Worm (Caenorhabditis elegans): Measurements from ENCODE around the gene sra-32.

The sra-32 gene

ce11 chrII:4543568-4543967 lies 11.8 kb upstream of the sra-32 start, which contains the start of gene sra-34:
Gene sra-34 (minus strand): TSS chrII:4543668.
- TF ChIP-seq ref-1 (GFP tag; conservative IDR thresholded peaks at IDR 0.05) (no peak), flt-1 (GFP tag; IDR thresholded peaks at IDR 0.05) (no peak), cog-1 (tag; optimal IDR thresholded peaks at IDR 0.05) (no peak), T22C8.4 (GFP tag; IDR thresholded peaks at IDR 0.05) (no peak), med-1 (GFP tag; optimal IDR thresholded peaks at IDR 0.05; ENCODE audit: insufficient read depth) (no peak), klf-2 (GFP tag; conservative IDR thresholded peaks at IDR 0.05) (no peak), ztf-23 (GFP tag; IDR thresholded peaks at IDR 0.05) (no peak), ztf-29 (GFP tag; IDR thresholded peaks at IDR 0.05) (no peak), tab-1 (GFP tag; IDR thresholded peaks at IDR 0.05) (no peak)

ce11 chrII:4540631-4541030 lies 8.9 kb upstream of the sra-32 start, which contains the start of gene sra-36:
Gene sra-36 (minus strand): TSS chrII:4540731.
- TF ChIP-seq cog-1 (tag; optimal IDR thresholded peaks at IDR 0.05), result no peak
- TF ChIP-seq T22C8.4 (GFP tag; IDR thresholded peaks at IDR 0.05), result no peak
- TF ChIP-seq tab-1 (GFP tag; IDR thresholded peaks at IDR 0.05), result no peak
- no peak for TF ChIP-seq flt-1 (GFP tag; IDR thresholded peaks at IDR 0.05)
- no peak for TF ChIP-seq klf-2 (GFP tag; conservative IDR thresholded peaks at IDR 0.05)
- TF ChIP-seq ref-1 (GFP tag; conservative IDR thresholded peaks at IDR 0.05), result no peak
- no peak for TF ChIP-seq ztf-29 (GFP tag; IDR thresholded peaks at IDR 0.05)
- no peak for TF ChIP-seq med-1 (GFP tag; optimal IDR thresholded peaks at IDR 0.05; ENCODE audit: insufficient read depth)
- TF ChIP-seq ztf-23 (GFP tag; IDR thresholded peaks at IDR 0.05), result no peak

- TF ChIP-seq ztf-29 (GFP tag; IDR thresholded peaks at IDR 0.05), result no peak
Observed at ce11 chrII:4537141-4537540, 5.4 kb upstream of the sra-32 start, which contains the start of gene sra-33. Gene sra-33 (minus strand): TSS chrII:4537241.

ce11 chrII:4527800-4528199 lies 4.0 kb downstream of the sra-32 start, which contains the start of gene sra-35:
Gene sra-35 (minus strand): TSS chrII:4527900.
- TF ChIP-seq T22C8.4 (GFP tag; IDR thresholded peaks at IDR 0.05), result no peak
- TF ChIP-seq flt-1 (GFP tag; IDR thresholded peaks at IDR 0.05), result no peak
- TF ChIP-seq med-1 (GFP tag; optimal IDR thresholded peaks at IDR 0.05; ENCODE audit: insufficient read depth), result no peak
- no peak for TF ChIP-seq ztf-23 (GFP tag; IDR thresholded peaks at IDR 0.05)
- TF ChIP-seq klf-2 (GFP tag; conservative IDR thresholded peaks at IDR 0.05), result no peak

ce11 chrII:4525185-4525584 lies 6.6 kb downstream of the sra-32 start:
- TF ChIP-seq T22C8.4 (GFP tag; IDR thresholded peaks at IDR 0.05) (no peak), tab-1 (GFP tag; IDR thresholded peaks at IDR 0.05) (no peak), cog-1 (tag; optimal IDR thresholded peaks at IDR 0.05) (no peak), ztf-23 (GFP tag; IDR thresholded peaks at IDR 0.05) (no peak), klf-2 (GFP tag; conservative IDR thresholded peaks at IDR 0.05) (no peak), ref-1 (GFP tag; conservative IDR thresholded peaks at IDR 0.05) (no peak), med-1 (GFP tag; optimal IDR thresholded peaks at IDR 0.05; ENCODE audit: insufficient read depth) (no peak), ztf-29 (GFP tag; IDR thresholded peaks at IDR 0.05) (no peak), flt-1 (GFP tag; IDR thresholded peaks at IDR 0.05) (no peak)

ce11 chrII:4523122-4523672 lies 8.6 kb downstream of the sra-32 start, which contains the start of the genes B0304.4 and B0304.2:
Gene B0304.4 (minus strand): TSS chrII:4523222.
Gene B0304.2 (plus strand): TSS chrII:4523622.
- TF ChIP-seq flt-1 (GFP tag; IDR thresholded peaks at IDR 0.05), result no peak
- no peak for TF ChIP-seq ztf-23 (GFP tag; IDR thresholded peaks at IDR 0.05)
- no peak for TF ChIP-seq tab-1 (GFP tag; IDR thresholded peaks at IDR 0.05)
- TF ChIP-seq T22C8.4 (GFP tag; IDR thresholded peaks at IDR 0.05), result no peak
- TF ChIP-seq med-1 (GFP tag; optimal IDR thresholded peaks at IDR 0.05; ENCODE audit: insufficient read depth), result no peak
- TF ChIP-seq ref-1 (GFP tag; conservative IDR thresholded peaks at IDR 0.05), result no peak
- TF ChIP-seq cog-1 (tag; optimal IDR thresholded peaks at IDR 0.05), result no peak
- no peak for TF ChIP-seq klf-2 (GFP tag; conservative IDR thresholded peaks at IDR 0.05)
- no peak for TF ChIP-seq ztf-29 (GFP tag; IDR thresholded peaks at IDR 0.05)

ce11 chrII:4519976-4520594 lies 11.7 kb downstream of the sra-32 start:
- TF ChIP-seq ref-1 (GFP tag; conservative IDR thresholded peaks at IDR 0.05) (no peak), ztf-23 (GFP tag; IDR thresholded peaks at IDR 0.05) (no peak), flt-1 (GFP tag; IDR thresholded peaks at IDR 0.05) (no peak), tab-1 (GFP tag; IDR thresholded peaks at IDR 0.05) (no peak)

ce11 chrII:4518300-4518907 lies 13.4 kb downstream of the sra-32 start, which contains the start of gene hlh-1:
Gene hlh-1 (plus strand): TSS chrII:4518574.
- TF ChIP-seq ref-1 (GFP tag; conservative IDR thresholded peaks at IDR 0.05) (no peak), flt-1 (GFP tag; IDR thresholded peaks at IDR 0.05) (0 out of 2 replicates have a peak, but pooled peaks have one; percentile 16), ztf-29 (GFP tag; IDR thresholded peaks at IDR 0.05) (no peak), tab-1 (GFP tag; IDR thresholded peaks at IDR 0.05) (no peak), med-1 (GFP tag; optimal IDR thresholded peaks at IDR 0.05; ENCODE audit: insufficient read depth) (no peak), T22C8.4 (GFP tag; IDR thresholded peaks at IDR 0.05) (no peak)

ce11 chrII:4517254-4517653 lies 14.5 kb downstream of the sra-32 start:
- TF ChIP-seq tab-1 (GFP tag; IDR thresholded peaks at IDR 0.05) (no peak), ztf-29 (GFP tag; IDR thresholded peaks at IDR 0.05) (no peak), flt-1 (GFP tag; IDR thresholded peaks at IDR 0.05) (no peak), ref-1 (GFP tag; conservative IDR thresholded peaks at IDR 0.05) (no peak), ztf-23 (GFP tag; IDR thresholded peaks at IDR 0.05) (no peak), T22C8.4 (GFP tag; IDR thresholded peaks at IDR 0.05) (no peak), cog-1 (tag; optimal IDR thresholded peaks at IDR 0.05) (no peak), klf-2 (GFP tag; conservative IDR thresholded peaks at IDR 0.05) (no peak), med-1 (GFP tag; optimal IDR thresholded peaks at IDR 0.05; ENCODE audit: insufficient read depth) (no peak)
